2 fruit fly cellular contexts compared by ENCODE assay signal in genomic region chrX:18920642-18921355, dm6.
A peak's percentile ranks its signal among the peaks of the same experiment; 100 is the strongest.
TF ChIP-seq lines count a peak whose summit lies in the region.

No protein-coding gene starts in this region.

TF ChIP-seq in whole organism, embryonic, 481 proteins besides CTCF, POLR2A, EP300 and RAD21 (continued from another document and continues in another):
- no peak for TF ChIP-seq otp (GFP tag; IDR thresholded peaks at IDR 0.05; lab: Robert Waterston, UW)
- TF ChIP-seq ems (GFP tag; optimal IDR thresholded peaks at IDR 0.05; lab: Kevin White, UChicago) = peak; percentile 10
- TF ChIP-seq CG10209 (GFP tag; optimal IDR thresholded peaks at IDR 0.05; lab: Kevin White, UChicago) = peak; percentile 43
- no peak for TF ChIP-seq chinmo (GFP tag; IDR thresholded peaks at IDR 0.05; lab: Robert Waterston, UW; ENCODE audit: partially characterized antibody)
- TF ChIP-seq vvl (GFP tag; IDR thresholded peaks at IDR 0.05; lab: Robert Waterston, UW) = peak; percentile 31; the same call in 1 of the 2 replicates
- no peak for TF ChIP-seq dm (GFP tag; optimal IDR thresholded peaks at IDR 0.05; lab: Kevin White, UChicago)
- TF ChIP-seq unpg (GFP tag; optimal IDR thresholded peaks at IDR 0.05; lab: Kevin White, UChicago) = peak; percentile 59
- TF ChIP-seq bsh (GFP tag; optimal IDR thresholded peaks at IDR 0.05; lab: Kevin White, UChicago) = peak in 1 of 2 experiments; percentile 76
- TF ChIP-seq CG14710 (tag; optimal IDR thresholded peaks at IDR 0.05; lab: Kevin White, UChicago) = peak; percentile 46
- TF ChIP-seq ara (GFP tag; IDR thresholded peaks at IDR 0.05; lab: Robert Waterston, UW) = 0 out of 2 replicates have a peak, but pooled peaks have one; percentile 28
- TF ChIP-seq nmo (GFP tag; optimal IDR thresholded peaks at IDR 0.05; lab: Kevin White, UChicago) = peak; percentile 74
- peak; percentile 14 for TF ChIP-seq trem (tag; optimal IDR thresholded peaks at IDR 0.05; lab: Kevin White, UChicago)
- TF ChIP-seq D19A (tag; optimal IDR thresholded peaks at IDR 0.05; lab: Kevin White, UChicago) = peak; percentile 52
- no peak for TF ChIP-seq hkb (optimal IDR thresholded peaks at IDR 0.05; lab: Kevin White, UChicago)
- TF ChIP-seq hkb (GFP tag; IDR thresholded peaks at IDR 0.05; lab: Robert Waterston, UW) = peak; percentile 62
- peak; percentile 55 for TF ChIP-seq CG13424 (tag; optimal IDR thresholded peaks at IDR 0.05; lab: Kevin White, UChicago)
- peak; percentile 44; the same call in 1 of the 3 replicates for TF ChIP-seq CG17361 (GFP tag; IDR thresholded peaks at IDR 0.05; lab: Robert Waterston, UW)
- TF ChIP-seq Oli (tag; optimal IDR thresholded peaks at IDR 0.05; lab: Kevin White, UChicago) = peak; percentile 67
- no peak for TF ChIP-seq CG10654 (GFP tag; optimal IDR thresholded peaks at IDR 0.05; lab: Kevin White, UChicago)
- peak; percentile 54 for TF ChIP-seq CG8388 (GFP tag; optimal IDR thresholded peaks at IDR 0.05; lab: Kevin White, UChicago)
- no peak for TF ChIP-seq CG18599 (GFP tag; optimal IDR thresholded peaks at IDR 0.05; lab: Kevin White, UChicago)
- no peak for TF ChIP-seq Poxn (GFP tag; IDR thresholded peaks at IDR 0.05; lab: Robert Waterston, UW)
- peak; percentile 37 for TF ChIP-seq org-1 (GFP tag; optimal IDR thresholded peaks at IDR 0.05; lab: Kevin White, UChicago)
- no peak for TF ChIP-seq D19B (GFP tag; optimal IDR thresholded peaks at IDR 0.05; lab: Kevin White, UChicago)
- peak; percentile 24; the same call in 1 of the 2 replicates for TF ChIP-seq E2f2 (GFP tag; IDR thresholded peaks at IDR 0.05; lab: Robert Waterston, UW)
- peak; percentile 42; the same call in 1 of the 2 replicates for TF ChIP-seq stc (GFP tag; IDR thresholded peaks at IDR 0.05; lab: Robert Waterston, UW)
- peak; percentile 59 for TF ChIP-seq CG2678 (tag; optimal IDR thresholded peaks at IDR 0.05; lab: Kevin White, UChicago)
- no peak for TF ChIP-seq Nf-YC (tag; optimal IDR thresholded peaks at IDR 0.05; lab: Kevin White, UChicago)
- no peak for TF ChIP-seq hb (GFP tag; IDR thresholded peaks at IDR 0.05; lab: Robert Waterston, UW; ENCODE audit: partially characterized antibody)
- TF ChIP-seq CG18764 (GFP tag; optimal IDR thresholded peaks at IDR 0.05; lab: Kevin White, UChicago) = peak; percentile 17
- TF ChIP-seq CG4617 (GFP tag; optimal IDR thresholded peaks at IDR 0.05; lab: Kevin White, UChicago; ENCODE audit: borderline replicate concordance) = no peak
- TF ChIP-seq CG18262 (tag; optimal IDR thresholded peaks at IDR 0.05; lab: Kevin White, UChicago) = peak; percentile 75
- peak; percentile 52 for TF ChIP-seq CG15601 (tag; optimal IDR thresholded peaks at IDR 0.05; lab: Kevin White, UChicago)
- peak; percentile 17 for TF ChIP-seq twi (tag; optimal IDR thresholded peaks at IDR 0.05; lab: Kevin White, UChicago)
- no peak for TF ChIP-seq CG42726 (GFP tag; IDR thresholded peaks at IDR 0.05; lab: Robert Waterston, UW; ENCODE audit: partially characterized antibody)
- no peak for TF ChIP-seq sc (optimal IDR thresholded peaks at IDR 0.05; lab: Kevin White, UChicago)
- peak; percentile 36 for TF ChIP-seq sc (GFP tag; optimal IDR thresholded peaks at IDR 0.05; lab: Kevin White, UChicago)
- TF ChIP-seq ase (GFP tag; IDR thresholded peaks at IDR 0.05; lab: Robert Waterston, UW) = 0 out of 3 replicates have a peak, but pooled peaks have one; percentile 22
- peak; percentile 36 for TF ChIP-seq CG4424 (GFP tag; optimal IDR thresholded peaks at IDR 0.05; lab: Kevin White, UChicago)
- no peak for TF ChIP-seq gsb (GFP tag; IDR thresholded peaks at IDR 0.05; lab: Robert Waterston, UW)
- no peak for TF ChIP-seq CG4854 (GFP tag; optimal IDR thresholded peaks at IDR 0.05; lab: Kevin White, UChicago)
- TF ChIP-seq abd-A (tag; optimal IDR thresholded peaks at IDR 0.05; lab: Kevin White, UChicago) = no peak
- TF ChIP-seq Fer3 (tag; optimal IDR thresholded peaks at IDR 0.05; lab: Kevin White, UChicago) = no peak
- no peak for TF ChIP-seq CG10431 (GFP tag; optimal IDR thresholded peaks at IDR 0.05; lab: Kevin White, UChicago)
- no peak for TF ChIP-seq Lhr (GFP tag; optimal IDR thresholded peaks at IDR 0.05; lab: Kevin White, UChicago)
- TF ChIP-seq Asciz (GFP tag; optimal IDR thresholded peaks at IDR 0.05; lab: Kevin White, UChicago) = peak; percentile 17
- peak; percentile 15 for TF ChIP-seq nau (GFP tag; optimal IDR thresholded peaks at IDR 0.05; lab: Kevin White, UChicago)
- peak; percentile 13 for TF ChIP-seq gcm (GFP tag; optimal IDR thresholded peaks at IDR 0.05; lab: Kevin White, UChicago)
- TF ChIP-seq CG17385 (GFP tag; optimal IDR thresholded peaks at IDR 0.05; lab: Kevin White, UChicago) = peak; percentile 28
- TF ChIP-seq wor (GFP tag; IDR thresholded peaks at IDR 0.05; lab: Robert Waterston, UW) = peak; percentile 28; the same call in 1 of the 2 replicates
- TF ChIP-seq CG17328 (GFP tag; IDR thresholded peaks at IDR 0.05; lab: Robert Waterston, UW) = no peak; the same call in 1 of the 2 replicates
- TF ChIP-seq fd3F (GFP tag; optimal IDR thresholded peaks at IDR 0.05; lab: Kevin White, UChicago) = no peak
- peak; percentile 86 for TF ChIP-seq Med (GFP tag; lab: Kevin White, UChicago)
- TF ChIP-seq CG12236 (GFP tag; optimal IDR thresholded peaks at IDR 0.05; lab: Kevin White, UChicago) = no peak
- TF ChIP-seq CG8944 (GFP tag; optimal IDR thresholded peaks at IDR 0.05; lab: Kevin White, UChicago) = peak; percentile 8
- peak; percentile 18 for TF ChIP-seq CG7556 (GFP tag; optimal IDR thresholded peaks at IDR 0.05; lab: Kevin White, UChicago)
- peak; percentile 43 for TF ChIP-seq CG4820 (GFP tag; optimal IDR thresholded peaks at IDR 0.05; lab: Kevin White, UChicago)
- no peak for TF ChIP-seq TFAM (GFP tag; optimal IDR thresholded peaks at IDR 0.05; lab: Kevin White, UChicago)
- no peak for TF ChIP-seq pfk (GFP tag; optimal IDR thresholded peaks at IDR 0.05; lab: Kevin White, UChicago)
- 0 out of 2 replicates have a peak, but pooled peaks have one; percentile 9 for TF ChIP-seq Gsc (GFP tag; IDR thresholded peaks at IDR 0.05; lab: Robert Waterston, UW)
- peak; percentile 60 for TF ChIP-seq CG12391 (tag; optimal IDR thresholded peaks at IDR 0.05; lab: Kevin White, UChicago)
- TF ChIP-seq CG12219 (GFP tag; optimal IDR thresholded peaks at IDR 0.05; lab: Kevin White, UChicago) = peak; percentile 18
- TF ChIP-seq Sox100B (GFP tag; optimal IDR thresholded peaks at IDR 0.05; lab: Kevin White, UChicago) = peak; percentile 40
- peak; percentile 35 for TF ChIP-seq ewg (GFP tag; optimal IDR thresholded peaks at IDR 0.05; lab: Kevin White, UChicago)
- peak; percentile 57; the same call in 1 of the 2 replicates for TF ChIP-seq Ptx1 (GFP tag; IDR thresholded peaks at IDR 0.05; lab: Robert Waterston, UW)

TF ChIP-seq in whole organism, prepupa, 60 proteins besides CTCF, POLR2A, EP300 and RAD21 (continued from another document):
- TF ChIP-seq CG31627 (GFP tag; optimal IDR thresholded peaks at IDR 0.05; lab: Kevin White, UChicago) = no peak
- TF ChIP-seq CG32006 (GFP tag; optimal IDR thresholded peaks at IDR 0.05; lab: Kevin White, UChicago) = peak; percentile 74
- TF ChIP-seq fd59A (GFP tag; optimal IDR thresholded peaks at IDR 0.05; lab: Kevin White, UChicago) = peak; percentile 10
- no peak for TF ChIP-seq CG8319 (GFP tag; optimal IDR thresholded peaks at IDR 0.05; lab: Kevin White, UChicago)
- peak; percentile 65; the same call in 2 of the 3 replicates for TF ChIP-seq eg (GFP tag; IDR thresholded peaks at IDR 0.05; lab: Robert Waterston, UW)
- peak; percentile 20 for TF ChIP-seq Met (GFP tag; optimal IDR thresholded peaks at IDR 0.05; lab: Kevin White, UChicago)
- TF ChIP-seq CG11762 (GFP tag; optimal IDR thresholded peaks at IDR 0.05; lab: Kevin White, UChicago; ENCODE audit: insufficient read depth) = no peak
- TF ChIP-seq Gug (GFP tag; IDR thresholded peaks at IDR 0.05; lab: Robert Waterston, UW) = no peak; the same call in 1 of the 2 replicates
- no peak for TF ChIP-seq Eip93F (GFP tag; optimal IDR thresholded peaks at IDR 0.05; lab: Kevin White, UChicago)
- TF ChIP-seq CG9139 (GFP tag; optimal IDR thresholded peaks at IDR 0.05; lab: Kevin White, UChicago) = no peak
- peak; percentile 52 for TF ChIP-seq svp (GFP tag; lab: Kevin White, UChicago)
- no peak for TF ChIP-seq Blimp-1 (GFP tag; optimal IDR thresholded peaks at IDR 0.05; lab: Kevin White, UChicago)
- TF ChIP-seq fkh (GFP tag; optimal IDR thresholded peaks at IDR 0.05; lab: Kevin White, UChicago) = no peak
- TF ChIP-seq CG6808 (GFP tag; optimal IDR thresholded peaks at IDR 0.05; lab: Kevin White, UChicago) = peak; percentile 28
- no peak for TF ChIP-seq cyc (GFP tag; optimal IDR thresholded peaks at IDR 0.05; lab: Kevin White, UChicago)
- TF ChIP-seq dsx (GFP tag; optimal IDR thresholded peaks at IDR 0.05; lab: Kevin White, UChicago; ENCODE audit: poor library complexity, severe bottlenecking) = peak; percentile 46
- peak; percentile 58 for TF ChIP-seq pdm3 (GFP tag; optimal IDR thresholded peaks at IDR 0.05; lab: Kevin White, UChicago)
- no peak for TF ChIP-seq CG6854 (GFP tag; optimal IDR thresholded peaks at IDR 0.05; lab: Kevin White, UChicago)
- 0 out of 2 replicates have a peak, but pooled peaks have one; percentile 45 for TF ChIP-seq CG11294 (GFP tag; IDR thresholded peaks at IDR 0.05; lab: Robert Waterston, UW)
- peak; percentile 25 for TF ChIP-seq Hr39 (GFP tag; optimal IDR thresholded peaks at IDR 0.05; lab: Kevin White, UChicago)
- peak; percentile 47 for TF ChIP-seq Ets96B (tag; optimal IDR thresholded peaks at IDR 0.05; lab: Kevin White, UChicago)
- peak; percentile 39 for TF ChIP-seq CG4318 (GFP tag; optimal IDR thresholded peaks at IDR 0.05; lab: Kevin White, UChicago)
- no peak for TF ChIP-seq CG34406 (GFP tag; optimal IDR thresholded peaks at IDR 0.05; lab: Kevin White, UChicago)
- TF ChIP-seq net (GFP tag; optimal IDR thresholded peaks at IDR 0.05; lab: Kevin White, UChicago) = peak; percentile 50
- TF ChIP-seq CG6276 (GFP tag; optimal IDR thresholded peaks at IDR 0.05; lab: Kevin White, UChicago) = peak; percentile 56
- TF ChIP-seq ss (GFP tag; optimal IDR thresholded peaks at IDR 0.05; lab: Kevin White, UChicago) = peak in 1 of 2 experiments; percentile 15
- TF ChIP-seq achi (GFP tag; optimal IDR thresholded peaks at IDR 0.05; lab: Kevin White, UChicago) = peak; percentile 43
- peak; percentile 26 for TF ChIP-seq dac (GFP tag; optimal IDR thresholded peaks at IDR 0.05; lab: Kevin White, UChicago)
- TF ChIP-seq Eip78C (GFP tag; lab: Kevin White, UChicago) = peak; percentile 84
- no peak for TF ChIP-seq Sox15 (GFP tag; optimal IDR thresholded peaks at IDR 0.05; lab: Kevin White, UChicago)
- peak; percentile 22 for TF ChIP-seq CG10631 (GFP tag; optimal IDR thresholded peaks at IDR 0.05; lab: Kevin White, UChicago)
- no peak for TF ChIP-seq vri (GFP tag; optimal IDR thresholded peaks at IDR 0.05; lab: Kevin White, UChicago)
- peak; percentile 7 for TF ChIP-seq Smox (GFP tag; optimal IDR thresholded peaks at IDR 0.05; lab: Kevin White, UChicago)
- no peak for TF ChIP-seq spab (GFP tag; optimal IDR thresholded peaks at IDR 0.05; lab: Kevin White, UChicago)
- peak; percentile 6 for TF ChIP-seq CG3919 (GFP tag; optimal IDR thresholded peaks at IDR 0.05; lab: Kevin White, UChicago)
- TF ChIP-seq CG10669 (GFP tag; optimal IDR thresholded peaks at IDR 0.05; lab: Kevin White, UChicago) = peak; percentile 54
